Fruit fly (Drosophila melanogaster) whole organism, embryonic: Measurements from ENCODE around the gene TrpRS.
A peak's percentile ranks its signal among the peaks of the same experiment; 100 is the strongest.

Experiments used
- BtbVII ChIP-seq: fragments of 200-800 bp; sonication (Bioruptor generic); optimal IDR thresholded peaks from 3 replicates; lab custom pipeline; 2017; ENCODE audit warnings: missing biosample characterization, mild to moderate bottlenecking, missing genetic modification characterization
- Bteb2 ChIP-seq: fragments of 200-800 bp; sonication (Bioruptor generic); optimal IDR thresholded peaks from 2 replicates; lab custom pipeline; 2016; ENCODE audit warnings: missing biosample characterization, missing genetic modification characterization
- CG11085 ChIP-seq: fragments of 200-800 bp; sonication (Bioruptor generic); IDR thresholded peaks from 2 replicates; pipeline ENCODE4 v1.3.6; 2022; ENCODE audit warnings: missing biosample characterization, missing genetic modification characterization
- CG13775 ChIP-seq: fragments of 200-800 bp; sonication (Bioruptor generic); optimal IDR thresholded peaks from 3 replicates; lab custom pipeline; 2017; ENCODE audit warnings: missing biosample characterization, mild to moderate bottlenecking, missing genetic modification characterization
- CG14050 ChIP-seq: fragments of 200-800 bp; sonication (Bioruptor generic); IDR thresholded peaks from 3 replicates; pipeline ENCODE4 v1.3.6; 2022; ENCODE audit warnings: missing biosample characterization, missing genetic modification characterization
- CG17912 ChIP-seq: fragments of 200-800 bp; sonication (Bioruptor generic); optimal IDR thresholded peaks from 2 replicates; lab custom pipeline; 2018; ENCODE audit warnings: missing biosample characterization, mild to moderate bottlenecking, missing genetic modification characterization
- CG18262 ChIP-seq: fragments of 200-800 bp; optimal IDR thresholded peaks from 3 replicates; lab custom pipeline; 2019; ENCODE audit warnings: missing biosample characterization, mild to moderate bottlenecking, missing genetic modification characterization, moderate library complexity
- CG2202 ChIP-seq: fragments of 200-800 bp; sonication (Bioruptor generic); optimal IDR thresholded peaks from 2 replicates; lab custom pipeline; 2018; ENCODE audit warnings: missing biosample characterization, mild to moderate bottlenecking, missing genetic modification characterization
- CG30020 ChIP-seq: fragments of 200-800 bp; optimal IDR thresholded peaks from 2 replicates; lab custom pipeline; 2019; ENCODE audit warnings: missing biosample characterization, mild to moderate bottlenecking, missing genetic modification characterization, moderate library complexity
- CG32767 ChIP-seq: fragments of 200-800 bp; sonication (Bioruptor generic); IDR thresholded peaks from 2 replicates; pipeline ENCODE4 v1.3.6; 2022; ENCODE audit warnings: missing biosample characterization, missing genetic modification characterization
- CG3838 ChIP-seq: fragments of 200-800 bp; sonication (Bioruptor generic); optimal IDR thresholded peaks from 3 replicates; lab custom pipeline; 2016; ENCODE audit warnings: missing biosample characterization, missing genetic modification characterization
- CG3995 ChIP-seq: fragments of 200-800 bp; sonication (Bioruptor generic); optimal IDR thresholded peaks from 3 replicates; lab custom pipeline; 2016; ENCODE audit warnings: missing biosample characterization, missing genetic modification characterization
- CG43689 ChIP-seq: fragments of 200-800 bp; sonication (Bioruptor generic); IDR thresholded peaks from 2 replicates; pipeline ENCODE4 v1.3.6; 2022; ENCODE audit warnings: missing biosample characterization, missing genetic modification characterization
- CG4820 ChIP-seq: fragments of 200-800 bp; sonication (Bioruptor generic); optimal IDR thresholded peaks from 3 replicates; lab custom pipeline; 2016; ENCODE audit warnings: missing biosample characterization, missing genetic modification characterization
- CG5180 ChIP-seq: fragments of 200-800 bp; sonication (Bioruptor generic); optimal IDR thresholded peaks from 3 replicates; lab custom pipeline; 2017; ENCODE audit warnings: missing biosample characterization, missing genetic modification characterization, mild to moderate bottlenecking, moderate library complexity, missing genetic modification reagents
- CG7271 ChIP-seq: fragments of 200-800 bp; sonication (Bioruptor generic); optimal IDR thresholded peaks from 2 replicates; lab custom pipeline; 2018; ENCODE audit warnings: missing biosample characterization, mild to moderate bottlenecking, missing genetic modification characterization, moderate library complexity
- CG7357 ChIP-seq: fragments of 200-800 bp; sonication (Bioruptor generic); IDR thresholded peaks from 3 replicates; pipeline ENCODE4 v1.3.6; 2022; ENCODE audit warnings: missing biosample characterization, missing genetic modification characterization
- CG7839 ChIP-seq: fragments of 200-800 bp; sonication (Bioruptor generic); optimal IDR thresholded peaks from 3 replicates; lab custom pipeline; 2018; ENCODE audit warnings: missing biosample characterization, mild to moderate bottlenecking, missing genetic modification characterization, moderate library complexity
- CG9609 ChIP-seq: fragments of 200-800 bp; sonication (Bioruptor generic); optimal IDR thresholded peaks from 3 replicates; lab custom pipeline; 2016; ENCODE audit warnings: missing biosample characterization, missing genetic modification characterization
- CrebB ChIP-seq: fragments of 200-800 bp; sonication (Bioruptor generic); optimal IDR thresholded peaks from 3 replicates; lab custom pipeline; 2018; ENCODE audit warnings: missing biosample characterization, mild to moderate bottlenecking, missing genetic modification characterization
- Dfd ChIP-seq, 2 experiments: fragments of >200 bp; optimal IDR thresholded peaks; 2 replicates each; lab custom pipeline; 2017; ENCODE audit warnings: missing biosample characterization in 2 of 2, missing genetic modification characterization in 2 of 2
- Dref ChIP-seq: fragments of 200-800 bp; sonication (Bioruptor generic); IDR thresholded peaks from 2 replicates; pipeline ENCODE4 v1.3.6; 2022; ENCODE audit warnings: missing biosample characterization, missing genetic modification characterization
- MBD-R2 ChIP-seq: fragments of 200-800 bp; sonication (Bioruptor generic); IDR thresholded peaks from 2 replicates; pipeline ENCODE4 v1.3.6; 2022; ENCODE audit warnings: missing biosample characterization, missing genetic modification characterization
- Neu2 ChIP-seq: fragments of 200-800 bp; sonication (Bioruptor generic); optimal IDR thresholded peaks from 3 replicates; lab custom pipeline; 2016; ENCODE audit warnings: missing biosample characterization, missing genetic modification characterization, borderline replicate concordance
- Opbp ChIP-seq: fragments of 200-800 bp; sonication (Bioruptor generic); IDR thresholded peaks from 3 replicates; pipeline ENCODE4 v1.3.6; 2022; ENCODE audit warnings: missing biosample characterization, missing genetic modification characterization; ENCODE audit not compliant: partially characterized antibody
- abd-A ChIP-seq: fragments of 200-800 bp; sonication (Bioruptor generic); optimal IDR thresholded peaks from 3 replicates; lab custom pipeline; 2019; ENCODE audit warnings: missing biosample characterization, mild to moderate bottlenecking, missing genetic modification characterization, moderate library complexity
- ap ChIP-seq: fragments of 200-800 bp; sonication (Bioruptor generic); IDR thresholded peaks from 2 replicates; pipeline ENCODE4 v1.3.6; 2022; ENCODE audit warnings: missing biosample characterization, missing genetic modification characterization
- ase ChIP-seq: fragments of 200-800 bp; sonication (Bioruptor generic); IDR thresholded peaks from 3 replicates; pipeline ENCODE4 v1.3.6; 2022; ENCODE audit warnings: missing biosample characterization, missing genetic modification characterization
- az2 ChIP-seq: fragments of 200-800 bp; sonication (Bioruptor generic); optimal IDR thresholded peaks from 3 replicates; lab custom pipeline; 2016; ENCODE audit warnings: missing biosample characterization, missing genetic modification characterization
- bcd ChIP-seq: fragments of 200-800 bp; sonication (Bioruptor generic); optimal IDR thresholded peaks from 2 replicates; lab custom pipeline; 2017; ENCODE audit warnings: missing biosample characterization, mild to moderate bottlenecking, missing genetic modification characterization
- btn ChIP-seq: fragments of 200-800 bp; sonication (Bioruptor generic); optimal IDR thresholded peaks from 2 replicates; lab custom pipeline; 2016; ENCODE audit warnings: missing biosample characterization, missing genetic modification characterization
- cato ChIP-seq: fragments of 200-800 bp; sonication (Bioruptor generic); optimal IDR thresholded peaks from 2 replicates; lab custom pipeline; 2016; ENCODE audit warnings: missing biosample characterization, missing genetic modification characterization, borderline replicate concordance
- crol ChIP-seq: fragments of 200-800 bp; sonication (Bioruptor generic); IDR thresholded peaks from 2 replicates; pipeline ENCODE4 v1.3.6; 2022; ENCODE audit warnings: missing biosample characterization, missing genetic modification characterization
- fd3F ChIP-seq: fragments of 200-800 bp; sonication (Bioruptor generic); optimal IDR thresholded peaks from 2 replicates; lab custom pipeline; 2018; ENCODE audit warnings: missing biosample characterization, mild to moderate bottlenecking, missing genetic modification characterization, moderate library complexity
- gro ChIP-seq: fragments of 200-800 bp; sonication (Bioruptor generic); optimal IDR thresholded peaks from 2 replicates; lab custom pipeline; 2016; ENCODE audit warnings: missing biosample characterization, missing genetic modification characterization
- gsb ChIP-seq: fragments of 200-800 bp; sonication (Bioruptor generic); IDR thresholded peaks from 2 replicates; pipeline ENCODE4 v1.3.6; 2022; ENCODE audit warnings: missing biosample characterization, missing genetic modification characterization
- gt ChIP-seq: fragments of 200-800 bp; sonication (Bioruptor generic); IDR thresholded peaks from 2 replicates; pipeline ENCODE4 v1.3.6; 2022; ENCODE audit warnings: missing biosample characterization, missing genetic modification characterization
- lab ChIP-seq: fragments of 200-800 bp; sonication (Bioruptor generic); optimal IDR thresholded peaks from 3 replicates; lab custom pipeline; 2017; ENCODE audit warnings: missing biosample characterization, missing genetic modification characterization, mild to moderate bottlenecking, moderate library complexity, missing genetic modification reagents
- pan ChIP-seq, 4 experiments: fragments of >200 bp in 3 of 4; fragments of 200-800 bp in 1 of 4; sonication (Bioruptor generic) in 1 of 4; optimal IDR thresholded peaks in 3 of 4; IDR thresholded peaks in 1 of 4; 2 replicates each; pipeline versions ENCODE4 v1.3.6 to Lab custom; 2017 to 2022; ENCODE audit warnings: missing biosample characterization in 2 of 4, missing genetic modification characterization in 2 of 4, mixed read lengths in 1 of 4
- pb ChIP-seq: fragments of 200-800 bp; sonication (Bioruptor generic); optimal IDR thresholded peaks from 3 replicates; lab custom pipeline; 2016; ENCODE audit warnings: missing biosample characterization, missing genetic modification characterization
- pho ChIP-seq: fragments of 200-800 bp; sonication (Bioruptor generic); optimal IDR thresholded peaks from 2 replicates; lab custom pipeline; 2016; ENCODE audit warnings: missing biosample characterization, missing genetic modification characterization
- rib ChIP-seq: fragments of 200-800 bp; sonication (Bioruptor generic); IDR thresholded peaks from 2 replicates; pipeline ENCODE4 v1.3.6; 2022; ENCODE audit warnings: missing biosample characterization, missing genetic modification characterization
- so ChIP-seq: fragments of 200-800 bp; sonication (Bioruptor generic); IDR thresholded peaks from 3 replicates; pipeline ENCODE4 v1.3.6; 2022; ENCODE audit warnings: missing biosample characterization, missing genetic modification characterization
- sqz ChIP-seq: fragments of 200-800 bp; sonication (Bioruptor generic); optimal IDR thresholded peaks from 3 replicates; lab custom pipeline; 2018; ENCODE audit warnings: missing biosample characterization, mild to moderate bottlenecking, missing genetic modification characterization
- stwl ChIP-seq: fragments of 200-800 bp; sonication (Bioruptor generic); optimal IDR thresholded peaks from 3 replicates; lab custom pipeline; 2018; ENCODE audit warnings: missing biosample characterization, mild to moderate bottlenecking, missing genetic modification characterization, moderate library complexity
- tgo ChIP-seq: fragments of 200-800 bp; sonication (Bioruptor generic); IDR thresholded peaks from 3 replicates; pipeline ENCODE4 v1.3.6; 2022; ENCODE audit warnings: missing biosample characterization, missing genetic modification characterization
- tin ChIP-seq: fragments of 200-800 bp; sonication (Bioruptor generic); optimal IDR thresholded peaks from 3 replicates; lab custom pipeline; 2016; ENCODE audit warnings: missing biosample characterization, missing genetic modification characterization
- trem ChIP-seq: fragments of 200-800 bp; optimal IDR thresholded peaks from 3 replicates; lab custom pipeline; 2019; ENCODE audit warnings: missing biosample characterization, mild to moderate bottlenecking, missing genetic modification characterization, moderate library complexity
- vfl ChIP-seq: fragments of 200-800 bp; sonication (Bioruptor generic); optimal IDR thresholded peaks from 2 replicates; lab custom pipeline; 2016; ENCODE audit warnings: missing biosample characterization, missing genetic modification characterization
- z ChIP-seq: fragments of 200-800 bp; sonication (Bioruptor generic); IDR thresholded peaks from 3 replicates; pipeline ENCODE4 v1.3.6; 2022; ENCODE audit warnings: missing biosample characterization, missing genetic modification characterization

Gene TrpRS

dm6 chr3R:9237268-9238091 is 29.2 kb downstream of the TrpRS start, which contains the start of gene pum (continued):
- TF ChIP-seq pan (optimal IDR thresholded peaks at IDR 0.05; lab: Kevin White, UChicago) (no peak), pan (GFP tag; optimal IDR thresholded peaks at IDR 0.05 in 1 of 2, IDR thresholded peaks at IDR 0.05 in 1 of 2) (peak in 1 of 2 experiments; percentile 73), vfl (no peak), cato (peak; percentile 10), fd3F (no peak), stwl (peak; percentile 57), trem (tag; lab: Kevin White, UChicago) (peak; percentile 85), lab (no peak), CG13775 (peak; percentile 18), CG7357 (GFP tag; lab: Robert Waterston, UW) (no peak), gro (GFP tag; lab: Kevin White, UChicago) (no peak), gsb (GFP tag; lab: Robert Waterston, UW) (no peak), CG11085 (GFP tag; lab: Robert Waterston, UW) (0 out of 2 replicates have a peak, but pooled peaks have one; percentile 6), CG17912 (GFP tag; lab: Kevin White, UChicago) (no peak), Dref (GFP tag; lab: Robert Waterston, UW) (no peak), CG43689 (GFP tag; lab: Robert Waterston, UW) (no peak), pb (no peak), CG7839 (peak; percentile 67), CG32767 (GFP tag; lab: Robert Waterston, UW) (peak; percentile 6; the same call in 1 of the 2 replicates), CG30020 (tag; lab: Kevin White, UChicago) (peak; percentile 67), CG5180 (GFP tag; lab: Kevin White, UChicago) (no peak), ase (GFP tag; lab: Robert Waterston, UW) (no peak), pho (no peak), az2 (GFP tag; lab: Kevin White, UChicago) (peak; percentile 47), BtbVII (GFP tag; lab: Kevin White, UChicago) (no peak), tin (no peak), CG2202 (tag; lab: Kevin White, UChicago) (no peak), Neu2 (no peak), bcd (GFP tag; lab: Kevin White, UChicago) (no peak), tgo (GFP tag; lab: Robert Waterston, UW) (peak; percentile 70), abd-A (tag; lab: Kevin White, UChicago) (no peak), CG3995 (GFP tag; lab: Kevin White, UChicago) (no peak), crol (GFP tag; lab: Robert Waterston, UW) (no peak), CrebB (tag; lab: Kevin White, UChicago) (no peak), ap (GFP tag; lab: Robert Waterston, UW) (peak; percentile 27; the same call in 1 of the 2 replicates), gt (GFP tag; lab: Robert Waterston, UW) (no peak), CG4820 (no peak), so (GFP tag; lab: Robert Waterston, UW) (no peak), Dfd (GFP tag; optimal IDR thresholded peaks at IDR 0.05; lab: Kevin White, UChicago) (no peak), Opbp (GFP tag; lab: Robert Waterston, UW) (peak; percentile 53; the same call in 1 of the 3 replicates), MBD-R2 (GFP tag; lab: Robert Waterston, UW) (no peak), sqz (GFP tag; lab: Kevin White, UChicago) (peak; percentile 95), CG9609 (GFP tag; lab: Kevin White, UChicago) (no peak), CG18262 (tag; lab: Kevin White, UChicago) (peak; percentile 67), CG3838 (GFP tag; lab: Kevin White, UChicago) (no peak), CG14050 (no peak), Bteb2 (GFP tag; lab: Kevin White, UChicago) (no peak), CG7271 (tag; lab: Kevin White, UChicago) (no peak), rib (GFP tag; lab: Robert Waterston, UW) (no peak), btn (GFP tag; lab: Kevin White, UChicago) (no peak), z (no peak)
